Fruit fly (Drosophila melanogaster) Kc167 (cell line): Measurements from ENCODE around the gene CG14212.

Experiments used
- Myc ChIP-seq: fragments of >200 bp; optimal IDR thresholded peaks from 2 replicates; lab custom pipeline; 2017; ENCODE audit warnings: missing external identifiers
- Sin3A ChIP-seq: fragments of >200 bp; optimal IDR thresholded peaks from 2 replicates; lab custom pipeline; 2018; ENCODE audit warnings: missing external identifiers
- insv ChIP-seq: fragments of >200 bp; optimal IDR thresholded peaks from 3 replicates; lab custom pipeline; 2018; ENCODE audit warnings: missing external identifiers
- psq ChIP-seq: fragments of >200 bp; optimal IDR thresholded peaks from 2 replicates; lab custom pipeline; 2017; ENCODE audit warnings: missing external identifiers

DNA sequence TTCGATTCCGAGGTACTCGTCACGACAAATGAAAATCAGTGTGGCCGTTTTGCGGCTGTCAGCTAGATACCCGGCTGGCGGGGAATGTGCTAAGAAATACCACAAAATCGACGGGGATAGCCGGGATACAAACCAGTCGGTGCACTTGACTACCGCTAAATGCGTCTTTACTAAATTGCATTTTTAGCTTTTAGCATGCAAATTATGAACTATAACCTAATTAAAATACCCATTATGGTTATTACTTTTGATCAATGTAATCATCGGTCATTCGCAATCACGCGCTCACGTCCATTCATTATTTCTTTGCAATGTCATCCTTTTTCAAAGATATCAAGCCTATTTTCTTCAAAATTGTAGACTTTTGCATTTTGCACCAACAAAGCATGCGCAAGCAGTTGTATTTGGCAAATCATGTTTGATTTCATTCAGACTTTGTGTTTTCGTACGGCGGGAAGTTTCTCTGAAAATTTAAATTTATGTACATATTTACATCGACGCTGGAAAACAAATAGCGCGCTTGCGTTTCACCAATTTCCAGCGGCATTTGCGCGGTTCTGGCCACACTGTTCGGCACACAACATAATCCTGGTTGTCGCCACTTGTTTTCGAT, 12.9 kb downstream of the CG14212 start, which contains the start of gene Rcd-1:
- TF ChIP-seq psq (lab: Kevin White, UChicago) (no peak), Myc (lab: Kevin White, UChicago) (no peak), insv (lab: Kevin White, UChicago) (no peak), Sin3A (lab: Kevin White, UChicago) (no peak)
